Worm (Caenorhabditis elegans) whole organism, L4 larva: ENCODE data around the gene tbb-1.

ENCODE experiments used
- F10B5.3 ChIP-seq: sonication (generic microtip); optimal IDR thresholded peaks from 2 replicates; lab custom pipeline; 2016; ENCODE audit warnings: mild to moderate bottlenecking, missing genetic modification characterization, missing compliant biosample characterization
- T20F7.1 ChIP-seq: fragments of 200-800 bp; sonication (Bioruptor generic); optimal IDR thresholded peaks from 2 replicates; lab custom pipeline; 2018; ENCODE audit warnings: mild to moderate bottlenecking, missing genetic modification characterization, missing compliant biosample characterization
- Y75B8A.6 ChIP-seq: fragments of 200-800 bp; sonication (Bioruptor generic); IDR thresholded peaks from 2 replicates; pipeline ENCODE4 v1.3.6; 2022; ENCODE audit warnings: missing genetic modification reagents, missing genetic modification characterization, missing compliant biosample characterization
- ZK337.2 ChIP-seq: fragments of 200-800 bp; sonication (Bioruptor generic); IDR thresholded peaks from 2 replicates; pipeline ENCODE4 v1.3.6; 2022; ENCODE audit warnings: missing genetic modification reagents, missing genetic modification characterization, missing compliant biosample characterization
- aha-1 ChIP-seq: fragments of 150-350 bp; peaks from one replicate; lab custom pipeline; 2014; ENCODE audit warnings: missing biosample characterization, missing genetic modification characterization
- jun-1 ChIP-seq: fragments of 150-350 bp; optimal IDR thresholded peaks from 2 replicates; lab custom pipeline; 2014; ENCODE audit warnings: missing biosample characterization, missing genetic modification reagents, missing genetic modification characterization
- mdl-1 ChIP-seq, 2 experiments: fragments of 150-350 bp in 1 of 2; sonication (generic microtip) in 1 of 2; optimal IDR thresholded peaks; 2 replicates each; lab custom pipeline; 2014 to 2017; ENCODE audit warnings: missing biosample characterization in 2 of 2, missing genetic modification characterization in 2 of 2
- nhr-28 ChIP-seq: fragments of 150-350 bp; optimal IDR thresholded peaks from 2 replicates; lab custom pipeline; 2014; ENCODE audit warnings: missing biosample characterization, missing genetic modification characterization

tbb-1 gene

DNA sequence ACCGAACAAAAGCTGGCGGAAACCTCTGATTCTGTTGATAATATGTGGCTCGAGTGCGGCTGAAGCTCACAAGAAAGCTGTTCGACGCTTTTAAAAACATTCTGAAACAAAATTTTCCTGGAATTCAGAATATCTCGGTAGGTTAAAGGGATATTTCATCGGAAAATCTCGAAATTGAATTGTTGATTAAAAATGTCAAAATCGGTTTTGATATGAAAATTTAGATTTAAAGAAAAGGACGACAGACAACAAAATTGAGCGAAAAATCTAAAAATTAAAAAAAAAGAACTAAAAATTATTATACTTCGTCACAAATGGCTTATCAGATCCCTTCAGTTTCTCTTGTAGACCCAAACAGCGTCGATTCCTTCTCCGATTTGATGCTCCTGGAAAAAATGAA lies 41.8 kb downstream of the tbb-1 start, which contains the start of gene Y39A1A.20:
TSS of gene Y39A1A.20 (minus strand) at position 101 of the 400 bp plus-strand sequence.
- TF ChIP-seq mdl-1 (tag; optimal IDR thresholded peaks at IDR 0.05; lab: Kevin White, UChicago), result no peak
- TF ChIP-seq aha-1 (tag; lab: Kevin White, UChicago), result peak; percentile 83

DNA sequence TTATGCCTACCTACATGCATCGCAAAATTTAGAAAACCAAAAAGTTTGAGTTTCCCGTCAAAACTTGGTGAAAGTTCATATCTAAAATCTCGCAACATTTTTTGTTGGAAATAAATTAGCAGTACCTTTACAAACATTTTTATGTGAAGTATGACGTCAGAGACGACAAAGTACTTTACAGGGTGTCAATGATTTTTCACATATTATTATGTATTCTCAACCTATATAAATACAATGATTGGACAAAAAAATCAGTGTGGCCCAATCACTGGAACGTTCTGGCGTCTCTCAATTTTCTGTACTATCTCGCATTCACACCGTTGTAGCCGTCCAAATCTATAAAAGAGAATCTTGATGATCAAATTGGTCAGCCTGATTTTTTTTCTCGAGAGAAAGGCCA lies 47.9 kb downstream of the tbb-1 start, which contains the start of the genes Y39A1A.18 and fmo-3:
TSS of gene Y39A1A.18 (minus strand) at position 192 of the 400 bp plus-strand sequence.
TSS of gene fmo-3 (plus strand) at position 388 of the 400 bp plus-strand sequence.
- TF ChIP-seq T20F7.1 (GFP tag; lab: Kevin White, UChicago), result no peak
- TF ChIP-seq nhr-28 (tag; lab: Kevin White, UChicago), result peak; percentile 38
- no peak for TF ChIP-seq F10B5.3 (tag; lab: Kevin White, UChicago)
- TF ChIP-seq jun-1, result no peak

DNA sequence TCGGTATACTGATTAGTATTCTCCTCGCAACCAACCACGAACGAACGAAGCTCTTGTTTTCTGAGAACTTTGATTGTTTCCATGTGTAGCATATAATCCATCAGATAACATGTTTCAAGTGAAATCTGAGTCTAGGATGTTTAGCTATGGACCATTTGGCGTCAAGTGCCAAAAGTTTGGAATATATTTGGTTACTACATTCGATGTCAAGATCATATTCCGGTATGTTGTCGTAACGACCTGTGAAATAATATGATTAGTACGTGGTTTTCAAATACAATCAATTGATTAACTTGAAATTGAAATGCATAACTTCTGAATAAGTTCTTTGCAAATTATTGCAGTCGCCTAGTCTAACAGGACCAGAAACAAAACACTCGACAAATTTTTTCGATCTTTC lies 51.2 kb downstream of the tbb-1 start, which contains the start of gene Y39A1A.17:
TSS of gene Y39A1A.17 (minus strand) at position 101 of the 400 bp plus-strand sequence.
- TF ChIP-seq Y75B8A.6 (GFP tag; lab: Robert Waterston, UW) (no peak), ZK337.2 (GFP tag; lab: Robert Waterston, UW) (no peak)
